Worm (Caenorhabditis elegans) whole organism, young adult: Measurements from ENCODE around the gene F55E10.2.

ENCODE experiments used
- B0019.2 ChIP-seq: fragments of 200-800 bp; sonication (Bioruptor generic); conservative IDR thresholded peaks from 2 replicates; pipeline ENCODE4 v1.3.6; 2022; ENCODE audit warnings: missing genetic modification reagents, missing genetic modification characterization, missing compliant biosample characterization
- B0035.1 ChIP-seq: sonication (generic microtip); optimal IDR thresholded peaks from 2 replicates; lab custom pipeline; 2016; ENCODE audit warnings: missing genetic modification characterization, mild to moderate bottlenecking, missing compliant biosample characterization, missing genotype, missing genetic modification reagents
- B0261.1 ChIP-seq: sonication (generic microtip); optimal IDR thresholded peaks from 2 replicates; lab custom pipeline; 2016; ENCODE audit warnings: mild to moderate bottlenecking, missing genetic modification characterization, moderate library complexity, missing compliant biosample characterization
- F22D6.2 ChIP-seq: sonication (generic microtip); optimal IDR thresholded peaks from 2 replicates; lab custom pipeline; 2016; ENCODE audit warnings: mild to moderate bottlenecking, missing genetic modification characterization, missing compliant biosample characterization
- F37B4.10 ChIP-seq: fragments of 200-800 bp; sonication (Bioruptor generic); IDR thresholded peaks from 2 replicates; pipeline ENCODE4 v1.3.6; 2022; ENCODE audit warnings: missing genetic modification characterization, missing compliant biosample characterization
- F49E8.2 ChIP-seq: sonication (generic microtip); optimal IDR thresholded peaks from 3 replicates; lab custom pipeline; 2017; ENCODE audit warnings: missing genetic modification characterization, mild to moderate bottlenecking, missing compliant biosample characterization, antibody characterized with exemption, moderate library complexity; ENCODE audit not compliant: insufficient read depth
- F52B5.7 ChIP-seq: sonication (generic microtip); optimal IDR thresholded peaks from 2 replicates; lab custom pipeline; 2016; ENCODE audit warnings: mild to moderate bottlenecking, missing genetic modification characterization, missing compliant biosample characterization
- F57A8.1 ChIP-seq: fragments of 200-800 bp; sonication (Bioruptor generic); optimal IDR thresholded peaks from 2 replicates; lab custom pipeline; 2018; ENCODE audit warnings: mild to moderate bottlenecking, missing genetic modification characterization, moderate library complexity, missing compliant biosample characterization
- K12H6.12 ChIP-seq: fragments of 200-800 bp; sonication (Bioruptor generic); optimal IDR thresholded peaks from 2 replicates; lab custom pipeline; 2018; ENCODE audit warnings: mild to moderate bottlenecking, missing genetic modification characterization, missing compliant biosample characterization
- Y67H2A.10 ChIP-seq: fragments of 200-800 bp; sonication (Bioruptor generic); conservative IDR thresholded peaks from 2 replicates; pipeline ENCODE4 v1.3.6; 2022; ENCODE audit warnings: missing genetic modification reagents, missing genetic modification characterization, missing compliant biosample characterization
- Y95B8A.8 ChIP-seq: fragments of 200-800 bp; sonication (Bioruptor generic); IDR thresholded peaks from 2 replicates; pipeline ENCODE4 v1.3.6; 2022; ENCODE audit warnings: missing genetic modification reagents, missing genetic modification characterization, missing compliant biosample characterization
- ama-1 ChIP-seq, 3 experiments: fragments of 150-350 bp in 1 of 3; sonication (generic microtip) in 2 of 3; optimal IDR thresholded peaks; 2 replicates each; lab custom pipeline; 2014 to 2018; ENCODE audit warnings: missing biosample characterization in 2 of 3, missing genetic modification characterization in 2 of 3, missing genetic modification reagents in 2 of 3
- attf-3 ChIP-seq: fragments of 200-800 bp; sonication (Bioruptor generic); conservative IDR thresholded peaks from 2 replicates; pipeline ENCODE4 v1.3.6; 2022; ENCODE audit warnings: missing genetic modification reagents, missing genetic modification characterization, missing compliant biosample characterization
- attf-6 ChIP-seq: fragments of 200-800 bp; sonication (Bioruptor generic); IDR thresholded peaks from 2 replicates; pipeline ENCODE4 v1.3.6; 2022; ENCODE audit warnings: missing genetic modification reagents, missing genetic modification characterization, missing compliant biosample characterization
- bed-1 ChIP-seq: fragments of 200-800 bp; sonication (Bioruptor generic); IDR thresholded peaks from 2 replicates; pipeline ENCODE4 v1.3.6; 2022; ENCODE audit warnings: missing genetic modification reagents, missing genetic modification characterization, missing compliant biosample characterization
- ccch-3 ChIP-seq: fragments of 200-800 bp; sonication (Bioruptor generic); optimal IDR thresholded peaks from 2 replicates; lab custom pipeline; 2018; ENCODE audit warnings: mild to moderate bottlenecking, missing genetic modification characterization, missing compliant biosample characterization
- cebp-1 ChIP-seq, 2 experiments: fragments of 200-800 bp in 1 of 2; sonication (Bioruptor generic) in 1 of 2; sonication (generic microtip) in 1 of 2; IDR thresholded peaks in 1 of 2; optimal IDR thresholded peaks in 1 of 2; 2 replicates each; pipeline versions ENCODE4 v1.3.6 to Lab custom; 2017 to 2022; ENCODE audit warnings: missing compliant biosample characterization in 2 of 2, missing genetic modification characterization in 2 of 2, mild to moderate bottlenecking in 1 of 2, missing genetic modification reagents in 1 of 2, moderate library complexity in 1 of 2
- ceh-91 ChIP-seq: fragments of 200-800 bp; sonication (Bioruptor generic); IDR thresholded peaks from 2 replicates; pipeline ENCODE4 v1.3.6; 2022; ENCODE audit warnings: missing genetic modification reagents, missing genetic modification characterization, missing compliant biosample characterization
- die-1 ChIP-seq: sonication (generic microtip); optimal IDR thresholded peaks from 2 replicates; lab custom pipeline; 2016; ENCODE audit warnings: missing genotype, mild to moderate bottlenecking, missing genetic modification characterization, missing compliant biosample characterization
- dpff-1 ChIP-seq: sonication (generic microtip); optimal IDR thresholded peaks from 2 replicates; lab custom pipeline; 2017; ENCODE audit warnings: mild to moderate bottlenecking, missing genetic modification characterization, missing compliant biosample characterization
- dpl-1 ChIP-seq: fragments of 150-350 bp; optimal IDR thresholded peaks from 2 replicates; lab custom pipeline; 2014; ENCODE audit warnings: missing biosample characterization, missing genetic modification reagents, missing genetic modification characterization
- fkh-3 ChIP-seq: sonication (generic microtip); optimal IDR thresholded peaks from 2 replicates; lab custom pipeline; 2016; ENCODE audit warnings: mild to moderate bottlenecking, missing genetic modification characterization, missing compliant biosample characterization
- gei-17 ChIP-seq: fragments of 200-800 bp; sonication (Bioruptor generic); optimal IDR thresholded peaks from 2 replicates; lab custom pipeline; 2018; ENCODE audit warnings: mild to moderate bottlenecking, missing genetic modification characterization, missing compliant biosample characterization
- him-1 ChIP-seq: sonication (generic microtip); optimal IDR thresholded peaks from 2 replicates; lab custom pipeline; 2016; ENCODE audit warnings: missing genotype, missing genetic modification reagents, missing genetic modification characterization, missing compliant biosample characterization
- lag-1 ChIP-seq: fragments of 200-800 bp; sonication (Bioruptor generic); IDR thresholded peaks from 2 replicates; pipeline ENCODE4 v1.3.6; 2022; ENCODE audit warnings: missing genetic modification reagents, missing genetic modification characterization, missing compliant biosample characterization
- lir-1 ChIP-seq: fragments of 200-800 bp; sonication (Bioruptor generic); conservative IDR thresholded peaks from 2 replicates; pipeline ENCODE4 v1.3.6; 2022; ENCODE audit warnings: missing genetic modification reagents, missing genetic modification characterization, missing compliant biosample characterization
- lsl-1 ChIP-seq: fragments of 200-800 bp; sonication (Bioruptor generic); optimal IDR thresholded peaks from 2 replicates; lab custom pipeline; 2018; ENCODE audit warnings: mild to moderate bottlenecking, missing genetic modification characterization, moderate library complexity, missing compliant biosample characterization
- madf-10 ChIP-seq: sonication (generic microtip); optimal IDR thresholded peaks from 2 replicates; lab custom pipeline; 2016; ENCODE audit warnings: mild to moderate bottlenecking, missing genetic modification characterization, missing compliant biosample characterization
- mes-4 ChIP-seq: sonication (generic microtip); optimal IDR thresholded peaks from 2 replicates; lab custom pipeline; 2016; ENCODE audit warnings: missing genotype, missing genetic modification characterization, missing compliant biosample characterization
- nfya-1 ChIP-seq: sonication (generic microtip); optimal IDR thresholded peaks from 2 replicates; lab custom pipeline; 2017; ENCODE audit warnings: antibody characterized with exemption, missing compliant biosample characterization, missing genetic modification characterization, borderline replicate concordance; ENCODE audit not compliant: insufficient read depth
- nfyb-1 ChIP-seq: fragments of 200-800 bp; sonication (Bioruptor generic); IDR thresholded peaks from 2 replicates; pipeline ENCODE4 v1.3.6; 2022; ENCODE audit warnings: missing genetic modification reagents, missing genetic modification characterization, missing compliant biosample characterization
- nhr-179 ChIP-seq: sonication (generic microtip); optimal IDR thresholded peaks from 2 replicates; lab custom pipeline; 2016; ENCODE audit warnings: mild to moderate bottlenecking, missing genetic modification characterization, missing compliant biosample characterization
- nhr-27 ChIP-seq: fragments of 200-800 bp; sonication (Bioruptor generic); optimal IDR thresholded peaks from 2 replicates; lab custom pipeline; 2018; ENCODE audit warnings: mild to moderate bottlenecking, missing genetic modification characterization, moderate library complexity, missing compliant biosample characterization
- nhr-80 ChIP-seq: sonication (generic microtip); optimal IDR thresholded peaks from 2 replicates; lab custom pipeline; 2016; ENCODE audit warnings: missing genetic modification characterization, missing compliant biosample characterization
- rcor-1 ChIP-seq: fragments of 200-800 bp; sonication (Bioruptor generic); IDR thresholded peaks from 2 replicates; pipeline ENCODE4 v1.3.6; 2022; ENCODE audit warnings: missing genetic modification reagents, missing genetic modification characterization, missing compliant biosample characterization
- snpc-1.3 ChIP-seq: sonication (generic microtip); optimal IDR thresholded peaks from 2 replicates; lab custom pipeline; 2017; ENCODE audit warnings: missing genetic modification characterization, mild to moderate bottlenecking, missing compliant biosample characterization, antibody characterized with exemption, moderate library complexity, missing genotype, missing genetic modification reagents; ENCODE audit not compliant: insufficient read depth
- snpc-3.4 ChIP-seq: sonication (generic microtip); optimal IDR thresholded peaks from 2 replicates; lab custom pipeline; 2017; ENCODE audit warnings: missing genetic modification characterization, mild to moderate bottlenecking, missing compliant biosample characterization, antibody characterized with exemption, moderate library complexity, missing genotype, missing genetic modification reagents
- sptf-2 ChIP-seq: fragments of 200-800 bp; sonication (Bioruptor generic); optimal IDR thresholded peaks from 2 replicates; lab custom pipeline; 2018; ENCODE audit warnings: mild to moderate bottlenecking, missing genetic modification characterization, missing compliant biosample characterization
- tlf-1 ChIP-seq: fragments of 200-800 bp; sonication (Bioruptor generic); optimal IDR thresholded peaks from 2 replicates; lab custom pipeline; 2018; ENCODE audit warnings: mild to moderate bottlenecking, missing genetic modification characterization, missing compliant biosample characterization
- unc-62 ChIP-seq: fragments of 150-350 bp; optimal IDR thresholded peaks from 2 replicates; lab custom pipeline; 2014; ENCODE audit warnings: missing biosample characterization, missing genetic modification reagents, missing genetic modification characterization
- zfh-2 ChIP-seq: fragments of 200-800 bp; sonication (Bioruptor generic); conservative IDR thresholded peaks from 2 replicates; pipeline ENCODE4 v1.3.6; 2022; ENCODE audit warnings: missing genetic modification reagents, missing genetic modification characterization, missing compliant biosample characterization
- ztf-25 ChIP-seq: fragments of 200-800 bp; sonication (Bioruptor generic); IDR thresholded peaks from 2 replicates; pipeline ENCODE4 v1.3.6; 2022; ENCODE audit warnings: missing genetic modification reagents, missing genetic modification characterization, missing compliant biosample characterization

Gene F55E10.2

DNA sequence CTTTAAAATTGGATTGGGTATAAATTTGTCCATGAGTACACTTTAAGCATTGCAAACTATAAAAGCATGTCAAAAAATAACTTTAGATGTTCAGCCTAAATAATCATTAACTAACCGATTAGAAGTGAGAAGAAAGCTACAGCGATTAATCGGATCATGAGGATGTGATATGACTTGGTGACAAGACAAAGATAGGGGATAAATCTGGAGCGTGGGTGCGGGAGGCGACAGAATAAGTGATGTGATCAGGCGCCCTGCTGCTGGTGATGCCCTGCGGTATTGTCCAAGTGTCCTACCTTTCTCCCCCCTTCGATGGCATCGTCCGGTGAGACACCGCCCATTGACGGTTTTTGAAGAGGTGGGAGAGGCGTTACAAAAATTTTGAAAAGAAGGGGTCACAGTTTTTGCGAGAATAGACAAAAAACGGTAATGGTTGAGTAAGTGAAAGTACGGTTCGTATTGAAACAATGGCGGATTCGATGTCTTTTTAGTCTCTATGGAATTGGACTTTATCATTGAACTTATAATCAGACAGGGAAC is 44.2 kb downstream of the F55E10.2 start, which contains the start of gene F41D9.2:
Gene F41D9.2 (minus strand): TSS at position 304 of the 540 bp plus-strand sequence.
- peak; percentile 29; the same call in 1 of the 2 replicates for TF ChIP-seq zfh-2 (GFP tag; lab: Robert Waterston, UW)
- no peak for TF ChIP-seq lir-1 (GFP tag; lab: Robert Waterston, UW)
- TF ChIP-seq gei-17 (GFP tag; lab: Kevin White, UChicago): no peak
- TF ChIP-seq nhr-80 (tag; lab: Kevin White, UChicago): no peak

DNA sequence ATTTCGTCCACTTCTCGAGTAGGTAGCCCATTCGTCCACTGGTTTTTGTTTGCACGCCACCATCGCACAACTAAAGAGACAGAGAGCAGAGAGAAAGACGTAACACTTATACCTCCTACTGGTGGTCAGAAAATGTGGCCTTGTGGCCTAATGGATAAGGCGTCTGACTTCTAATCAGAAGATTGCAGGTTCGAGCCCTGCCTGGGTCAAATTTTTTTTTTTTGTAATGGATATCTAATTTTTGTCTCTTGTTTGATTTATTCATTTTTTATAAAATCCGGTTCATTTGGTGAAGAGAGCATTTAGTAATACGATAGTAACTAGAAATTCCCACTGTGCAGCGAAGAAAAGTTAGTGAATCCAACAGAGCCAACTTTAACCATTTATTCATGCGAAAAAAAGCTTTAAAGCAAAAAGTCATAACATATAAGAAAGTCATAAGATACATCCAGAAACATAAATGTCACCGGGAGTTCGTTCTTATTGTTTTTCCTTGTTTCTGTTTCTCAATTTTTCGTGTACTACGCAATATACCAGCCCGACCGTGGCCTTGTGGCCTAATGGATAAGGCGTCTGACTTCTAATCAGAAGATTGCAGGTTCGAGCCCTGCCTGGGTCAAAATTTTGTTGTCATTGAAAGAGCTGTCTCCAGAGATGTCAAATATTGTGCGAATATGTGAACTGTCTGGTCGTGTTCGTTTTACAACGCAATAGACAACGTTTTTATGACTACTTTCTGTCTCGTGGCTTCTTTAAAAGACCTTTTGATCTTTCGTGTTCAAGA is 45.8 kb downstream of the F55E10.2 start:
- no peak for TF ChIP-seq attf-6 (GFP tag; lab: Robert Waterston, UW)
- no peak for TF ChIP-seq F57A8.1
- TF ChIP-seq F37B4.10 (GFP tag; lab: Robert Waterston, UW): no peak
- no peak for TF ChIP-seq ama-1 (optimal IDR thresholded peaks at IDR 0.05; lab: Kevin White, UChicago)
- TF ChIP-seq ama-1 (GFP tag; optimal IDR thresholded peaks at IDR 0.05; lab: Kevin White, UChicago): peak in 1 of 2 experiments; percentile 76
- TF ChIP-seq nhr-179 (tag; lab: Kevin White, UChicago): no peak
- TF ChIP-seq B0035.1 (tag; lab: Kevin White, UChicago): no peak
- no peak for TF ChIP-seq unc-62 (GFP tag; lab: Kevin White, UChicago)
- TF ChIP-seq B0019.2 (GFP tag; lab: Robert Waterston, UW): no peak
- TF ChIP-seq ztf-25: peak; percentile 67; the same call in 1 of the 2 replicates
- TF ChIP-seq nhr-80 (tag; lab: Kevin White, UChicago): no peak
- no peak for TF ChIP-seq him-1 (tag; lab: Kevin White, UChicago)
- TF ChIP-seq sptf-2 (GFP tag; lab: Kevin White, UChicago): no peak
- TF ChIP-seq bed-1 (GFP tag; lab: Robert Waterston, UW): no peak
- TF ChIP-seq nhr-27: no peak
- no peak for TF ChIP-seq nfya-1
- no peak for TF ChIP-seq attf-3 (GFP tag; lab: Robert Waterston, UW)
- peak; percentile 45 for TF ChIP-seq snpc-3.4 (tag; lab: Kevin White, UChicago)
- TF ChIP-seq K12H6.12 (tag; lab: Kevin White, UChicago): peak; percentile 21
- 0 out of 2 replicates have a peak, but pooled peaks have one; percentile 34 for TF ChIP-seq lir-1 (GFP tag; lab: Robert Waterston, UW)
- TF ChIP-seq zfh-2 (GFP tag; lab: Robert Waterston, UW): no peak
- TF ChIP-seq B0261.1 (tag; lab: Kevin White, UChicago): peak; percentile 90
- TF ChIP-seq F52B5.7: no peak
- no peak for TF ChIP-seq ccch-3 (GFP tag; lab: Kevin White, UChicago)
- no peak for TF ChIP-seq tlf-1 (GFP tag; lab: Kevin White, UChicago)
- no peak for TF ChIP-seq dpl-1 (GFP tag; lab: Kevin White, UChicago)
- TF ChIP-seq madf-10: peak; percentile 17
- TF ChIP-seq lag-1 (GFP tag; lab: Robert Waterston, UW): no peak
- TF ChIP-seq dpff-1 (tag; lab: Kevin White, UChicago): no peak
- TF ChIP-seq F22D6.2 (tag; lab: Kevin White, UChicago): no peak
- no peak for TF ChIP-seq Y67H2A.10 (GFP tag; lab: Robert Waterston, UW)
- peak; percentile 74 for TF ChIP-seq snpc-1.3
- TF ChIP-seq mes-4: no peak
- TF ChIP-seq F49E8.2 (tag; lab: Kevin White, UChicago): no peak
- no peak for TF ChIP-seq ceh-91
- peak; percentile 46; the same call in 1 of the 2 replicates for TF ChIP-seq cebp-1 (GFP tag; IDR thresholded peaks at IDR 0.05; lab: Robert Waterston, UW)
- peak; percentile 29 for TF ChIP-seq cebp-1 (tag; optimal IDR thresholded peaks at IDR 0.05; lab: Kevin White, UChicago)
- peak; percentile 62 for TF ChIP-seq die-1 (tag; lab: Kevin White, UChicago)
- TF ChIP-seq rcor-1 (GFP tag; lab: Robert Waterston, UW): peak; percentile 73
- TF ChIP-seq nfyb-1 (GFP tag; lab: Robert Waterston, UW): peak; percentile 62
- no peak for TF ChIP-seq lsl-1 (GFP tag; lab: Kevin White, UChicago)
- no peak for TF ChIP-seq Y95B8A.8 (GFP tag; lab: Robert Waterston, UW)
- no peak for TF ChIP-seq fkh-3 (tag; lab: Kevin White, UChicago)
